Worm (Caenorhabditis elegans): ENCODE measurements around the gene F07H5.7.

F07H5.7 gene

DNA sequence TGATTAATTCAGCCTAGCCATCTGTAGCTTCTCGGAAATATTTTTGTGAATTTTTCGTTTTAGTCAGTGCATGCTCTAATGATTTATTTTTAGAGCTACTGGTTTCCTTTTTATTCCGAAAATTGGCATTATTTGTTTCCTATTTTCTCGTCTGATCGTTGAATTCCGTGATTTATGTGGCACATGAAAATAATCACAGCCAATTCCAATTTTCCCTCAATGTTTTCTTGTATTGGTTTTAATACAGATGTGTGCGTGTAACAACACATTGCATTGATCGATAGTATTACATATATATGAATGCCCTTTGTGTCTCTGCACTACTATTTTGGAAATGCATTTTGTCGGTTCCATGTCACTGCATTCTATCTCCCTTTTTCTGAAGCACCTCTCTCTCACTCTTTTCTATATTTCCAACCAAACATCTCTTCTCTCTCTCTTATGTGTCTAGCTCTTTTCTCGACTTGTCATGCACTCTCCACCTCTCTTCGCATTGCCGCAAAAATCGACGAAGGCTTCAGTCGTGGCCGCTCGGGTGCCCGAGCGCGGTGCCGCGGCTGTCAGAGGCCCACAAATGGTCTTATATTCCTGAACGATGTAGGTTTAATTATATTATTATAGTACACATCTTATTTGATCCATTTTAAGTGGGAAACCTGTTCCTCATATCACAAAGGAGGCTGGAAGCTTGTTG, 9.6 kb downstream of the F07H5.7 start (continued):
- no peak for TF ChIP-seq D1046.2 (GFP tag; IDR thresholded peaks at IDR 0.05)
- TF ChIP-seq dpl-1 (GFP tag; optimal IDR thresholded peaks at IDR 0.05): no peak
- TF ChIP-seq nhr-237 (tag; optimal IDR thresholded peaks at IDR 0.05): no peak
- TF ChIP-seq ceh-28 (tag; optimal IDR thresholded peaks at IDR 0.05): no peak
- no peak for TF ChIP-seq ces-1 (GFP tag; optimal IDR thresholded peaks at IDR 0.05)
- TF ChIP-seq mxl-3 (GFP tag; optimal IDR thresholded peaks at IDR 0.05): no peak
- no peak for TF ChIP-seq fos-1 (tag; optimal IDR thresholded peaks at IDR 0.05)
- TF ChIP-seq nhr-28 (tag; optimal IDR thresholded peaks at IDR 0.05): peak; percentile 16
- no peak for TF ChIP-seq arid-1 (GFP tag; conservative IDR thresholded peaks at IDR 0.05)
- no peak for TF ChIP-seq T26A8.4 (GFP tag; IDR thresholded peaks at IDR 0.05)
- TF ChIP-seq aha-1 (tag): peak; percentile 95
- TF ChIP-seq unc-130 (GFP tag; optimal IDR thresholded peaks at IDR 0.05): no peak
- no peak for TF ChIP-seq nhr-77 (tag; optimal IDR thresholded peaks at IDR 0.05)
- no peak for TF ChIP-seq daf-12 (tag; optimal IDR thresholded peaks at IDR 0.05)
- TF ChIP-seq egl-43 (GFP tag; IDR thresholded peaks at IDR 0.05): no peak
- TF ChIP-seq snpc-1.2 (GFP tag; IDR thresholded peaks at IDR 0.05): no peak
- no peak for TF ChIP-seq dmd-8 (GFP tag; IDR thresholded peaks at IDR 0.05)
- TF ChIP-seq mes-2 (tag; optimal IDR thresholded peaks at IDR 0.05; ENCODE audit: poor library complexity, severe bottlenecking): peak; percentile 26
- TF ChIP-seq dve-1 (tag; optimal IDR thresholded peaks at IDR 0.05; ENCODE audit: insufficient read depth): peak; percentile 57
- no peak for TF ChIP-seq vab-7 (GFP tag; IDR thresholded peaks at IDR 0.05)

DNA sequence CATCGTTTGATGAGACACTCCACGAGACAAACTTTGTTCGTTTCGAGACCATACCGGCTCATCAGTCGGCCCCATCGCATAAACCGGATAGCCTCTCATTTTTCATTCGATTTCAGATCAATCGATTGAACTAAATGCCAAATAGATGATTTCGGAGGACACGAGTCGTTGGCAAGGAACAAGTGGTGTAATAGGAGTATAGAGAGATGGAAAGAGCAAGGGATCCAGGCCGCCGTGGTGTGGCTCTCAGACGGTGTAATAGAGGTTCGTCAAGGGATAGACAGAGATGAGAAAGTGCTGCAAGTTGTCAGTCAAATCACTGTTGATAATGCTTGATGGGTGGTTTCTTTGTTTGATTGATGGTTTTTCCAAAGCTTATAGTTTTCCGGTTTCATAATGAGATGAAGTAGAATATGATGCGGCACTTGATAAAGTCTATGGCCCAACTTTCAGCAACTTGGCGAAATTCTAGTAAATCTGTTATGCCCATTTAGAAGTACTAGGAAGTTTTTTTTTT, 10.5 kb downstream of the F07H5.7 start, which contains the start of gene sgn-1:
sgn-1 (minus strand) TSS at position 220 of the 517 bp plus-strand sequence.
- no peak for TF ChIP-seq nhr-102 (tag; optimal IDR thresholded peaks at IDR 0.05)
- TF ChIP-seq ceh-32 (tag; optimal IDR thresholded peaks at IDR 0.05; ENCODE audit: poor library complexity): no peak
- no peak for TF ChIP-seq mdt-29 (GFP tag; IDR thresholded peaks at IDR 0.05)
- peak in 1 of 2 experiments; percentile 40 for TF ChIP-seq unc-62 (GFP tag; optimal IDR thresholded peaks at IDR 0.05 in 1 of 2)
- TF ChIP-seq unc-62 (tag; optimal IDR thresholded peaks at IDR 0.05): no peak
- TF ChIP-seq mxl-3 (GFP tag; optimal IDR thresholded peaks at IDR 0.05): peak; percentile 6

DNA sequence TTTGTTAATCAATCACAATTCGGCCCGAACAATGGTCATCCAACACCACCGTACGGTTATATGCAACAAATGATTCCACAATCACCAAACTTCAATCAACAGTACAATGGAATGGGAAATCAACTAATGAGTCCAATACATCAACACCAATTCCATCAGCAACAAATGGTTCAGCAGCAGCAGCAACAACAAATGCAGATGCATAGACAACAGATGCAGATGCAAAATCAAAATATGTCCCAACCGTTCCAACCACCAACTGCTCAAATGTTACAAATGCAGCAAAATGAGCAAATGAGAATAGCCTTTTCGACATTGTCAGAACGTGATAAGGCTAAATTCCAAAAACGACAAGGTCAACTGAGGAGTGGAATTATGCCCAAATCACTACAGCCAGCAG, 17.5 kb downstream of the F07H5.7 start:
- TF ChIP-seq nhr-111 (GFP tag; optimal IDR thresholded peaks at IDR 0.05) (no peak), nhr-10 (tag; optimal IDR thresholded peaks at IDR 0.05) (no peak), unc-62 (GFP tag; optimal IDR thresholded peaks at IDR 0.05 in 1 of 2) (peak in 1 of 2 experiments; percentile 93), unc-62 (tag; optimal IDR thresholded peaks at IDR 0.05) (no peak), ama-1 (optimal IDR thresholded peaks at IDR 0.05) (no peak), zfp-2 (tag; optimal IDR thresholded peaks at IDR 0.05) (no peak), mxl-3 (GFP tag; optimal IDR thresholded peaks at IDR 0.05) (no peak), snpc-1.2 (GFP tag; IDR thresholded peaks at IDR 0.05) (no peak)

DNA sequence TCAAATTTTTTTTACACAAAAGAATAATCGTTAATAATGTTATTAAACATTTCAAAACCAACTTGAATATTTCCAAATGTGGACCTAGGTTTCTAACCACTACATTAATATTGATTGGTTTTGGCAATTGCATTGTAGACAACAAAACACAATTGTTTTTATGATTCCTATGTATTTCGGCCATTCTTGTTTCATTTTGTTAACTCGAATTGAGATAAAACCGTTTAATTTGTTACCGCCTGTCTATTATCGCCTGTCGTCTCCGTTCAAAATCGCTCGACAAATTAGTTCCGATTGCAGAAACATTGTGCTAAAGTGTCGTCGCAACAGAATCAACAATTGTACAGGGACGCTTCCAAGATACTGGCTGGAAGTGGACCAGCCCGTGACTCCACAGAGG, 23.3 kb downstream of the F07H5.7 start, which contains the start of gene let-19:
let-19 (plus strand) TSS at position 301 of the 400 bp plus-strand sequence.
- TF ChIP-seq attf-4 (tag; optimal IDR thresholded peaks at IDR 0.05) (no peak), rbr-2 (tag; optimal IDR thresholded peaks at IDR 0.05) (no peak), nhr-111 (GFP tag; optimal IDR thresholded peaks at IDR 0.05) (no peak), madf-9 (GFP tag; conservative IDR thresholded peaks at IDR 0.05) (no peak), unc-130 (GFP tag; optimal IDR thresholded peaks at IDR 0.05) (no peak), nhr-48 (tag; optimal IDR thresholded peaks at IDR 0.05) (no peak), lin-29 (GFP tag; IDR thresholded peaks at IDR 0.05) (no peak), mdt-29 (GFP tag; IDR thresholded peaks at IDR 0.05) (no peak), hlh-11 (tag; optimal IDR thresholded peaks at IDR 0.05) (no peak)
